Worm (Caenorhabditis elegans) whole organism, dauer: Measurements from ENCODE around the gene C01C10.2.

Experiments
- unc-62 ChIP-seq: sonication (generic microtip); optimal IDR thresholded peaks from 2 replicates; lab custom pipeline; 2017; ENCODE audit warnings: missing biosample characterization, missing genetic modification reagents, missing genetic modification characterization

C01C10.2 gene

ce11 chrX:7390270-7390669 lies 47.6 kb downstream of the C01C10.2 start, which contains the start of gene C10A4.6:
Gene C10A4.6 (plus strand): TSS chrX:7390570.
- no peak for TF ChIP-seq unc-62 (GFP tag; lab: Kevin White, UChicago)
